Fruit fly (Drosophila melanogaster): ENCODE measurements around the gene CG18754.

The CG18754 gene

dm6 chr3R:23713901-23714300 lies 30.0 kb downstream of the CG18754 start (continued):
- TF ChIP-seq CG9817 (tag; optimal IDR thresholded peaks at IDR 0.05) (peak; percentile 34), CG6254 (GFP tag; optimal IDR thresholded peaks at IDR 0.05) (peak; percentile 46), lab (GFP tag; optimal IDR thresholded peaks at IDR 0.05) (peak; percentile 64), CG14441 (GFP tag; IDR thresholded peaks at IDR 0.05) (peak; percentile 72), HLHmδ (GFP tag; optimal IDR thresholded peaks at IDR 0.05) (no peak), B-H1 (GFP tag; IDR thresholded peaks at IDR 0.05) (no peak; the same call in 2 of the 3 replicates), hth (optimal IDR thresholded peaks at IDR 0.05) (no peak), CG11456 (GFP tag; IDR thresholded peaks at IDR 0.05) (no peak), pb (GFP tag; optimal IDR thresholded peaks at IDR 0.05) (peak; percentile 11), zen (tag; optimal IDR thresholded peaks at IDR 0.05) (peak; percentile 79), Meics (GFP tag; optimal IDR thresholded peaks at IDR 0.05) (no peak), Aef1 (GFP tag; IDR thresholded peaks at IDR 0.05) (0 out of 3 replicates have a peak, but pooled peaks have one; percentile 19), Awh (GFP tag; IDR thresholded peaks at IDR 0.05) (peak; percentile 60; the same call in 1 of the 2 replicates), tap (tag; optimal IDR thresholded peaks at IDR 0.05) (no peak), oc (tag; optimal IDR thresholded peaks at IDR 0.05) (peak; percentile 65), Gug (GFP tag; IDR thresholded peaks at IDR 0.05) (peak; percentile 34; the same call in 1 of the 4 replicates), pan (optimal IDR thresholded peaks at IDR 0.05) (no peak), pan (GFP tag; optimal IDR thresholded peaks at IDR 0.05 in 1 of 2, IDR thresholded peaks at IDR 0.05 in 1 of 2) (peak in 1 of 2 experiments; percentile 64), CG1603 (tag; optimal IDR thresholded peaks at IDR 0.05) (peak; percentile 82), mld (GFP tag; IDR thresholded peaks at IDR 0.05; ENCODE audit: partially characterized antibody) (no peak), CG8388 (GFP tag; optimal IDR thresholded peaks at IDR 0.05) (peak; percentile 78), crol (GFP tag; IDR thresholded peaks at IDR 0.05) (no peak), CG4820 (GFP tag; optimal IDR thresholded peaks at IDR 0.05) (peak; percentile 78), Sox100B (GFP tag; optimal IDR thresholded peaks at IDR 0.05) (peak; percentile 57), lmd (GFP tag; IDR thresholded peaks at IDR 0.05) (0 out of 2 replicates have a peak, but pooled peaks have one; percentile 13), ham (GFP tag; IDR thresholded peaks at IDR 0.05) (no peak), CG17385 (GFP tag; optimal IDR thresholded peaks at IDR 0.05) (peak; percentile 58), Opbp (GFP tag; IDR thresholded peaks at IDR 0.05; ENCODE audit: partially characterized antibody) (no peak), esg (GFP tag; conservative IDR thresholded peaks at IDR 0.05) (peak; percentile 56), slou (GFP tag; optimal IDR thresholded peaks at IDR 0.05) (no peak), CG14965 (GFP tag; optimal IDR thresholded peaks at IDR 0.05; ENCODE audit: borderline replicate concordance) (no peak), CG7357 (GFP tag; IDR thresholded peaks at IDR 0.05) (no peak), zf30C (GFP tag; optimal IDR thresholded peaks at IDR 0.05) (peak; percentile 55), MESR4 (GFP tag; optimal IDR thresholded peaks at IDR 0.05) (no peak), pzg (GFP tag; optimal IDR thresholded peaks at IDR 0.05) (no peak), D19B (GFP tag; optimal IDR thresholded peaks at IDR 0.05) (no peak), inv (GFP tag; IDR thresholded peaks at IDR 0.05; ENCODE audit: partially characterized antibody) (no peak), CG1233 (GFP tag; optimal IDR thresholded peaks at IDR 0.05) (peak; percentile 56), zfh1 (GFP tag; IDR thresholded peaks at IDR 0.05) (peak; percentile 57; the same call in 2 of the 3 replicates), CG11085 (GFP tag; IDR thresholded peaks at IDR 0.05) (0 out of 2 replicates have a peak, but pooled peaks have one; percentile 35), CG6175 (GFP tag; IDR thresholded peaks at IDR 0.05) (no peak), disco-r (GFP tag; optimal IDR thresholded peaks at IDR 0.05) (peak; percentile 0), toy (GFP tag; IDR thresholded peaks at IDR 0.05) (no peak), CG3281 (GFP tag; optimal IDR thresholded peaks at IDR 0.05) (no peak), ERR (GFP tag; optimal IDR thresholded peaks at IDR 0.05) (no peak), Deaf1 (tag; optimal IDR thresholded peaks at IDR 0.05) (peak; percentile 4), CG10366 (GFP tag; IDR thresholded peaks at IDR 0.05) (peak; percentile 58), Ets97D (GFP tag; optimal IDR thresholded peaks at IDR 0.05) (no peak), abd-A (tag; optimal IDR thresholded peaks at IDR 0.05) (no peak), CG17829 (tag; optimal IDR thresholded peaks at IDR 0.05) (peak; percentile 47), croc (GFP tag; conservative IDR thresholded peaks at IDR 0.05) (no peak; the same call in 2 of the 3 replicates)
